Fruit fly (Drosophila melanogaster) whole organism, embryonic: ENCODE measurements around the gene CG12112.
A peak's percentile ranks its signal among the peaks of the same experiment; 100 is the strongest.

Experiments used
- Awh ChIP-seq: fragments of 200-800 bp; sonication (Bioruptor generic); IDR thresholded peaks from 2 replicates; pipeline ENCODE4, ENCODE4 v1.3.6; 2022; ENCODE audit warnings: missing biosample characterization, missing genetic modification characterization
- B-H1 ChIP-seq: fragments of 200-800 bp; sonication (Bioruptor generic); IDR thresholded peaks from 3 replicates; pipeline ENCODE4 v1.3.6; 2022; ENCODE audit warnings: missing biosample characterization, missing genetic modification characterization
- Bdp1 ChIP-seq: fragments of 200-800 bp; sonication (Bioruptor generic); optimal IDR thresholded peaks from 3 replicates; lab custom pipeline; 2016; ENCODE audit warnings: missing biosample characterization, missing genetic modification characterization
- BtbVII ChIP-seq: fragments of 200-800 bp; sonication (Bioruptor generic); optimal IDR thresholded peaks from 3 replicates; lab custom pipeline; 2017; ENCODE audit warnings: missing biosample characterization, mild to moderate bottlenecking, missing genetic modification characterization
- CG10321 ChIP-seq: fragments of 200-800 bp; sonication (Bioruptor generic); IDR thresholded peaks from 2 replicates; pipeline ENCODE4 v1.3.6; 2022; ENCODE audit warnings: missing biosample characterization, missing genetic modification characterization
- CG10959 ChIP-seq: fragments of 200-800 bp; sonication (Bioruptor generic); IDR thresholded peaks from 2 replicates; pipeline ENCODE4 v1.3.6; 2022; ENCODE audit warnings: missing biosample characterization, missing genetic modification characterization
- CG11398 ChIP-seq: fragments of 200-800 bp; sonication (Bioruptor generic); optimal IDR thresholded peaks from 2 replicates; lab custom pipeline; 2016; ENCODE audit warnings: missing biosample characterization, missing genetic modification characterization
- CG12659 ChIP-seq: fragments of 200-800 bp; sonication (Bioruptor generic); optimal IDR thresholded peaks from 3 replicates; lab custom pipeline; 2017; ENCODE audit warnings: mild to moderate bottlenecking, missing biosample characterization, missing genetic modification reagents, missing genetic modification characterization
- CG14667 ChIP-seq: fragments of 200-800 bp; sonication (Bioruptor generic); IDR thresholded peaks from 2 replicates; pipeline ENCODE4 v1.3.6; 2022; ENCODE audit warnings: missing biosample characterization, missing genetic modification characterization
- CG15696 ChIP-seq: fragments of 200-800 bp; sonication (Bioruptor generic); optimal IDR thresholded peaks from 2 replicates; lab custom pipeline; 2019; ENCODE audit warnings: missing biosample characterization, mild to moderate bottlenecking, missing genetic modification characterization, moderate library complexity
- CG1603 ChIP-seq: fragments of 200-800 bp; sonication (Bioruptor generic); optimal IDR thresholded peaks from 2 replicates; lab custom pipeline; 2019; ENCODE audit warnings: missing biosample characterization, mild to moderate bottlenecking, missing genetic modification characterization, moderate library complexity
- CG16815 ChIP-seq: fragments of 200-800 bp; sonication (Bioruptor generic); optimal IDR thresholded peaks from 3 replicates; lab custom pipeline; 2017; ENCODE audit warnings: missing biosample characterization, mild to moderate bottlenecking, missing genetic modification characterization
- CG16863 ChIP-seq: fragments of 200-800 bp; sonication (Bioruptor generic); optimal IDR thresholded peaks from 3 replicates; lab custom pipeline; 2016; ENCODE audit warnings: missing biosample characterization, missing genetic modification characterization
- CG17612 ChIP-seq: fragments of 200-800 bp; sonication (Bioruptor generic); IDR thresholded peaks from 2 replicates; pipeline ENCODE4 v1.3.6; 2022; ENCODE audit warnings: missing biosample characterization, missing genetic modification characterization
- CG2199 ChIP-seq: fragments of 200-800 bp; sonication (Bioruptor generic); IDR thresholded peaks from 3 replicates; pipeline ENCODE4 v1.3.6; 2022; ENCODE audit warnings: missing biosample characterization, missing genetic modification characterization
- CG2889 ChIP-seq: fragments of 200-800 bp; sonication (Bioruptor generic); IDR thresholded peaks from 3 replicates; pipeline ENCODE4 v1.3.6; 2022; ENCODE audit warnings: missing biosample characterization, missing genetic modification characterization
- CG3163 ChIP-seq: fragments of 200-800 bp; sonication (Bioruptor generic); optimal IDR thresholded peaks from 3 replicates; lab custom pipeline; 2016; ENCODE audit warnings: missing biosample characterization, missing genetic modification characterization
- CG3847 ChIP-seq: fragments of 200-800 bp; sonication (Bioruptor generic); IDR thresholded peaks from 2 replicates; pipeline ENCODE4 v1.3.6; 2022; ENCODE audit warnings: missing biosample characterization, missing genetic modification characterization
- CG4730 ChIP-seq: fragments of 200-800 bp; sonication (Bioruptor generic); IDR thresholded peaks from 2 replicates; pipeline ENCODE4 v1.3.6; 2022; ENCODE audit warnings: missing biosample characterization, missing genetic modification characterization
- CG4854 ChIP-seq: fragments of 200-800 bp; sonication (Bioruptor generic); optimal IDR thresholded peaks from 2 replicates; lab custom pipeline; 2016; ENCODE audit warnings: missing biosample characterization, missing genetic modification characterization, inconsistent platforms
- CG8478 ChIP-seq: fragments of >200 bp; optimal IDR thresholded peaks from 2 replicates; lab custom pipeline; 2018
- Dll ChIP-seq: fragments of 200-800 bp; sonication (Bioruptor generic); IDR thresholded peaks from 4 replicates; pipeline ENCODE4 v1.3.6; 2022; ENCODE audit warnings: missing biosample characterization, missing genetic modification characterization; ENCODE audit not compliant: partially characterized antibody
- Hey ChIP-seq: fragments of 200-800 bp; sonication (Bioruptor generic); optimal IDR thresholded peaks from 3 replicates; lab custom pipeline; 2018; ENCODE audit warnings: missing biosample characterization, mild to moderate bottlenecking, missing genetic modification characterization
- MTF-1 ChIP-seq: fragments of 200-800 bp; sonication (Bioruptor generic); optimal IDR thresholded peaks from 2 replicates; lab custom pipeline; 2018; ENCODE audit warnings: missing biosample characterization, mild to moderate bottlenecking, missing genetic modification characterization, borderline replicate concordance
- Myb ChIP-seq: fragments of 200-800 bp; sonication (Bioruptor generic); optimal IDR thresholded peaks from 2 replicates; lab custom pipeline; 2016; ENCODE audit warnings: missing biosample characterization, missing genetic modification characterization
- NFAT ChIP-seq: fragments of 200-800 bp; sonication (Bioruptor generic); IDR thresholded peaks from 2 replicates; pipeline ENCODE4 v1.3.6; 2022; ENCODE audit warnings: missing biosample characterization, missing genetic modification characterization
- Nf-YC ChIP-seq: fragments of 200-800 bp; optimal IDR thresholded peaks from 3 replicates; lab custom pipeline; 2019; ENCODE audit warnings: missing biosample characterization, mild to moderate bottlenecking, missing genetic modification characterization, moderate library complexity
- PHDP ChIP-seq: fragments of 200-800 bp; sonication (Bioruptor generic); optimal IDR thresholded peaks from 3 replicates; lab custom pipeline; 2018; ENCODE audit warnings: missing biosample characterization, mild to moderate bottlenecking, missing genetic modification characterization, moderate library complexity
- Pdp1 ChIP-seq, 2 experiments: fragments of 200-800 bp; sonication (Bioruptor generic); optimal IDR thresholded peaks; 3 replicates each; lab custom pipeline; 2016; ENCODE audit warnings: missing biosample characterization in 2 of 2, missing genetic modification characterization in 2 of 2, mild to moderate bottlenecking in 1 of 2, moderate library complexity in 1 of 2
- Rfx ChIP-seq: fragments of 200-800 bp; sonication (Bioruptor generic); IDR thresholded peaks from 2 replicates; pipeline ENCODE4 v1.3.6; 2022; ENCODE audit warnings: missing biosample characterization, missing genetic modification characterization
- Rx ChIP-seq: fragments of 200-800 bp; sonication (Bioruptor generic); IDR thresholded peaks from 2 replicates; pipeline ENCODE4 v1.3.6; 2022; ENCODE audit warnings: missing biosample characterization, missing genetic modification characterization
- Side ChIP-seq: fragments of 200-800 bp; sonication (Bioruptor generic); optimal IDR thresholded peaks from 2 replicates; lab custom pipeline; 2016; ENCODE audit warnings: missing biosample characterization, missing genetic modification characterization
- Xbp1 ChIP-seq: fragments of 200-800 bp; sonication (Bioruptor generic); optimal IDR thresholded peaks from 3 replicates; lab custom pipeline; 2016; ENCODE audit warnings: missing biosample characterization, mild to moderate bottlenecking, missing genetic modification characterization
- ase ChIP-seq: fragments of 200-800 bp; sonication (Bioruptor generic); IDR thresholded peaks from 3 replicates; pipeline ENCODE4 v1.3.6; 2022; ENCODE audit warnings: missing biosample characterization, missing genetic modification characterization
- az2 ChIP-seq: fragments of 200-800 bp; sonication (Bioruptor generic); optimal IDR thresholded peaks from 3 replicates; lab custom pipeline; 2016; ENCODE audit warnings: missing biosample characterization, missing genetic modification characterization
- chinmo ChIP-seq: fragments of 200-800 bp; sonication (Bioruptor generic); IDR thresholded peaks from 4 replicates; pipeline ENCODE4 v1.3.6; 2022; ENCODE audit warnings: missing biosample characterization, missing genetic modification characterization; ENCODE audit not compliant: partially characterized antibody
- dimm ChIP-seq: fragments of 200-800 bp; sonication (Bioruptor generic); IDR thresholded peaks from 2 replicates; pipeline ENCODE4 v1.3.6; 2022; ENCODE audit warnings: missing biosample characterization, missing genetic modification characterization
- exex ChIP-seq: fragments of 200-800 bp; sonication (Bioruptor generic); optimal IDR thresholded peaks from 4 replicates; lab custom pipeline; 2018; ENCODE audit warnings: missing biosample characterization, mild to moderate bottlenecking, missing genetic modification characterization, moderate library complexity
- gcm ChIP-seq: fragments of 200-800 bp; sonication (Bioruptor generic); optimal IDR thresholded peaks from 2 replicates; lab custom pipeline; 2019; ENCODE audit warnings: missing biosample characterization, mild to moderate bottlenecking, missing genetic modification characterization, moderate library complexity
- gcm2 ChIP-seq: fragments of 200-800 bp; sonication (Bioruptor generic); optimal IDR thresholded peaks from 2 replicates; lab custom pipeline; 2016; ENCODE audit warnings: missing biosample characterization, missing genetic modification characterization
- hb ChIP-seq: fragments of 200-800 bp; sonication (Bioruptor generic); IDR thresholded peaks from 3 replicates; pipeline ENCODE4 v1.3.6; 2022; ENCODE audit warnings: missing biosample characterization, missing genetic modification characterization; ENCODE audit not compliant: partially characterized antibody
- jigr1 ChIP-seq: fragments of 200-800 bp; sonication (Bioruptor generic); IDR thresholded peaks from 3 replicates; pipeline ENCODE4 v1.3.6; 2022; ENCODE audit warnings: missing biosample characterization, missing genetic modification characterization
- pum ChIP-seq: fragments of 200-800 bp; sonication (Bioruptor generic); optimal IDR thresholded peaks from 2 replicates; lab custom pipeline; 2016; ENCODE audit warnings: missing biosample characterization, missing genetic modification characterization
- scrt ChIP-seq: fragments of 200-800 bp; sonication (Bioruptor generic); optimal IDR thresholded peaks from 2 replicates; lab custom pipeline; 2018; ENCODE audit warnings: missing biosample characterization, mild to moderate bottlenecking, missing genetic modification characterization, moderate library complexity
- sim ChIP-seq: fragments of 200-800 bp; sonication (Bioruptor generic); IDR thresholded peaks from 2 replicates; pipeline ENCODE4 v1.3.6; 2022; ENCODE audit warnings: missing biosample characterization, missing genetic modification characterization
- sisA ChIP-seq: fragments of 200-800 bp; sonication (Bioruptor generic); IDR thresholded peaks from 2 replicates; pipeline ENCODE4 v1.3.6; 2022; ENCODE audit warnings: missing biosample characterization, missing genetic modification characterization
- ssp ChIP-seq: fragments of 200-800 bp; sonication (Bioruptor generic); IDR thresholded peaks from 2 replicates; pipeline ENCODE4 v1.3.6; 2022; ENCODE audit warnings: missing biosample characterization, missing genetic modification characterization
- toy ChIP-seq: fragments of 200-800 bp; sonication (Bioruptor generic); IDR thresholded peaks from 2 replicates; pipeline ENCODE4 v1.3.6; 2022; ENCODE audit warnings: missing biosample characterization, missing genetic modification characterization
- trem ChIP-seq: fragments of 200-800 bp; optimal IDR thresholded peaks from 3 replicates; lab custom pipeline; 2019; ENCODE audit warnings: missing biosample characterization, mild to moderate bottlenecking, missing genetic modification characterization, moderate library complexity
- vfl ChIP-seq: fragments of 200-800 bp; sonication (Bioruptor generic); optimal IDR thresholded peaks from 2 replicates; lab custom pipeline; 2016; ENCODE audit warnings: missing biosample characterization, missing genetic modification characterization
- yki ChIP-seq: fragments of >200 bp; optimal IDR thresholded peaks from 3 replicates; lab custom pipeline; 2018
- z ChIP-seq: fragments of 200-800 bp; sonication (Bioruptor generic); IDR thresholded peaks from 3 replicates; pipeline ENCODE4 v1.3.6; 2022; ENCODE audit warnings: missing biosample characterization, missing genetic modification characterization
- zfh2 ChIP-seq: fragments of 200-800 bp; sonication (Bioruptor generic); optimal IDR thresholded peaks from 2 replicates; lab custom pipeline; 2016; ENCODE audit warnings: missing biosample characterization, missing genetic modification characterization

Gene CG12112

DNA sequence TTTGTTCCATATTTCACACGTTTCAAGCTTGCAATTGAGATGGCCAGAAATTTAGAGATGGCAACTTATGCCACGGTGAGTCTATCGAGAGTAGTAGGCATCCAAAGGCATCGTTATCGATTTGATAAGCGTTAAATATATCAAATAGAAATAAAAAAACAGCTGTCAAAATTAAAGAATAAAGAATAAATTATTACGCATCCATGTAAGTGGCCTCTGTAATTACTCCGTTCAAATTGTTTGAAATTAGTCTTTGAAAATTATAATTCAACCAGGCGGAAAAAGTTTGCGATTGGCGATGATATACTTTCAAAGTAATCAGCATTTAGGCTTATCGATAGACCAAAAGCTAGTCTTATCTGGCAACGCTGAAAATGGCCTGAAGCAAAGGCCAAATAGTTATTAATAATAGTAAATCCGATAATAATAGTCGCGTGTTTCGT, 31.7 kb upstream of the CG12112 start, which contains the start of the genes CG12659 and Crag (continued):
- TF ChIP-seq CG11398 (GFP tag; lab: Kevin White, UChicago) = no peak
- peak; percentile 83 for TF ChIP-seq CG12659 (GFP tag; lab: Kevin White, UChicago)
- no peak for TF ChIP-seq Bdp1 (GFP tag; lab: Kevin White, UChicago)
- peak; percentile 14 for TF ChIP-seq exex
- no peak for TF ChIP-seq Awh (GFP tag; lab: Robert Waterston, UW)
- TF ChIP-seq CG10321 (GFP tag; lab: Robert Waterston, UW) = no peak
- no peak for TF ChIP-seq CG16863 (GFP tag; lab: Kevin White, UChicago)
- no peak for TF ChIP-seq CG10959 (GFP tag; lab: Robert Waterston, UW)
- TF ChIP-seq CG15696 (tag; lab: Kevin White, UChicago) = no peak
- no peak for TF ChIP-seq toy
- no peak for TF ChIP-seq CG17612 (GFP tag; lab: Robert Waterston, UW)
- no peak for TF ChIP-seq CG3163 (GFP tag; lab: Kevin White, UChicago)
- TF ChIP-seq BtbVII = no peak
- TF ChIP-seq B-H1 = no peak
- no peak for TF ChIP-seq CG4854 (GFP tag; lab: Kevin White, UChicago)
- TF ChIP-seq Hey = no peak
- no peak for TF ChIP-seq chinmo
- no peak for TF ChIP-seq gcm
- TF ChIP-seq Rx (GFP tag; lab: Robert Waterston, UW) = no peak
- TF ChIP-seq az2 = no peak
- no peak for TF ChIP-seq MTF-1 (GFP tag; lab: Kevin White, UChicago)
- TF ChIP-seq CG16815 (GFP tag; lab: Kevin White, UChicago) = no peak
- no peak for TF ChIP-seq scrt (GFP tag; lab: Kevin White, UChicago)
- peak; percentile 72; the same call in 2 of the 3 replicates for TF ChIP-seq hb
- peak; percentile 32 for TF ChIP-seq trem (tag; lab: Kevin White, UChicago)
- no peak for TF ChIP-seq gcm2 (GFP tag; lab: Kevin White, UChicago)
- TF ChIP-seq vfl = no peak
- TF ChIP-seq Xbp1 (GFP tag; lab: Kevin White, UChicago) = no peak
- no peak for TF ChIP-seq CG1603 (tag; lab: Kevin White, UChicago)
- no peak for TF ChIP-seq pum
- TF ChIP-seq CG8478 (lab: Kevin White, UChicago) = no peak
- no peak for TF ChIP-seq ase
- TF ChIP-seq dimm = no peak
- no peak for TF ChIP-seq CG2889 (GFP tag; lab: Robert Waterston, UW)
- TF ChIP-seq sim (GFP tag; lab: Robert Waterston, UW) = no peak
- TF ChIP-seq Nf-YC (tag; lab: Kevin White, UChicago) = peak; percentile 39
- TF ChIP-seq Side = no peak
- TF ChIP-seq zfh2 = no peak
- TF ChIP-seq Myb (GFP tag; lab: Kevin White, UChicago) = no peak
- TF ChIP-seq CG2199 (GFP tag; lab: Robert Waterston, UW) = no peak
- no peak for TF ChIP-seq NFAT (GFP tag; lab: Robert Waterston, UW)
- TF ChIP-seq PHDP (tag; lab: Kevin White, UChicago) = no peak
- no peak for TF ChIP-seq CG3847 (GFP tag; lab: Robert Waterston, UW)
- no peak for TF ChIP-seq CG4730 (GFP tag; lab: Robert Waterston, UW)
- no peak for TF ChIP-seq Rfx (GFP tag; lab: Robert Waterston, UW)
- no peak for TF ChIP-seq z (GFP tag; lab: Robert Waterston, UW)
- TF ChIP-seq Dll (GFP tag; lab: Robert Waterston, UW) = peak; percentile 79
- TF ChIP-seq ssp = 0 out of 2 replicates have a peak, but pooled peaks have one; percentile 19
- no peak for TF ChIP-seq CG14667 (GFP tag; lab: Robert Waterston, UW)
- TF ChIP-seq yki = no peak
- TF ChIP-seq jigr1 (GFP tag; lab: Robert Waterston, UW) = no peak
- TF ChIP-seq sisA (GFP tag; lab: Robert Waterston, UW) = no peak
- TF ChIP-seq Pdp1 (GFP tag; optimal IDR thresholded peaks at IDR 0.05; lab: Kevin White, UChicago) = peak in 1 of 2 experiments; percentile 21
